Worm (Caenorhabditis elegans): Measurements from ENCODE around the gene fmo-1.

The fmo-1 gene

DNA sequence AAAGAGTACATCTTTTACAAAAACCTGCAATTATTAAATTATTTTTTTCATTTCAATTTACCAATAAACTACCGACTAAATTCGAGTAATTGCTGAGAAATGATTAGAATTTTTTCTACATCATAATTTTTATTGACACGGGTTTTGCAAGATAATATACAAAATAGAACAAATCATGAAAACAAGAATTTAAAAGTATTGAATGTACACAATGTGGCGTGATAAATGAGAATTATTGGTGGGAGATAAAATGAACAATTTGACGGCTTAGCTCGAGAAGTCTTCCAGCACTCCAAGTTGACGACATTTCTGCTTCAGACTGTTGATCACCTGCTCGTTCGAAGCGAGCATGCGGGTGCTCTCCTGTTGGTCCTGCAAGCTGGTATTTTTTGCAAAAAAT is 33.5 kb downstream of the fmo-1 start, which contains the start of gene R102.4:
R102.4 (minus strand) TSS at position 101 of the 400 bp plus-strand sequence.
- TF ChIP-seq let-607 (tag; optimal IDR thresholded peaks at IDR 0.05) (no peak), akir-1 (GFP tag; optimal IDR thresholded peaks at IDR 0.05) (no peak), B0035.1 (tag; optimal IDR thresholded peaks at IDR 0.05) (no peak), nfya-1 (tag; optimal IDR thresholded peaks at IDR 0.05; ENCODE audit: borderline replicate concordance, insufficient read depth) (no peak), repo-1 (tag; optimal IDR thresholded peaks at IDR 0.05) (no peak), unc-62 (GFP tag; optimal IDR thresholded peaks at IDR 0.05) (no peak), madf-10 (tag; optimal IDR thresholded peaks at IDR 0.05) (no peak), him-1 (tag; optimal IDR thresholded peaks at IDR 0.05) (no peak), F57C9.4 (tag; optimal IDR thresholded peaks at IDR 0.05) (no peak)

DNA sequence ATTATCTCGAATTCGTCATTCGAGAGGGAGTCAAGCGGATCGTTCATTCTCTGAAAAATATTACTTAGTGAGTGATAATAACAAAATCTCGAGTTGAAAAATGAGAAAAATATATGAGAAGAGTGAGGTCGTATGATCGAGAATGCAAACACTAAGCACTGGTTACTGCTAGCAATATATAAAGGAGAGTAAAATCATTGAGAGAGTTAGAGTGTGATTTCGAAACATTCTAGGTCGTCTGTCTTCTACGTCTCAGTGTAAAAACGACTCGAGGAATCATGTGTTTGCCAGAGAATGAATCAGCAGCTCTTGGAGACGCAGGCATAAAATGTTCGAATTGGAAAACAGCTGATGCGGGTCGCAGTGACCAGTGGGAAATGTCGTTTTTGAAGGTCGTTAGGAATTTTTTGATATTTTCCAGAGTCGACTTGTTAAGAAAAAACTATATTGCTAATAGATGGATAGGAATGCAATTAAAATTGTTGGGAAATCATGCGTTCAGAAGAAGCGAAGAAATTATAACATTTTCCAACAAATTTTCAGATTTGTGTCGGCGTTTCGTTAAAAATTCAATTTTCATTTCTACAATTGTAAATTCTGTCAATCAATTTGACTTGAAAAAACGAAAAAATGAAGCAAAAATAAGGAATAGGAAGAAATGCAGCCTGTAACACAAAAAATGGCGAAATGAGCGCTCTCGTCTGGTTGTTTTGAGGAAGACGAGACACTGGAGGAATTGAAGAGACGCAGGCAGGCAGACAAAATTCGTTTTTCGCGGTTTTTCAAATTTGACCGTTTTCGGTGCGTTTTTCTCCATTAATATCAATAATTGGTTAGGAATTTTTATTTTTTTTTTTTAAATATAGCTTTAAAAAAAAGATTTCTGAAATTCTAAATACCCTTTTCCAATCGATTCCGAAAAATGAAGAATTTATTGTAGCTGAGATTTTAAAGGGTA is 35.6 kb downstream of the fmo-1 start, which contains the start of gene allo-1:
allo-1 (minus strand) TSS at position 51 of the 958 bp plus-strand sequence.
- no peak for TF ChIP-seq Y67H2A.10 (GFP tag; conservative IDR thresholded peaks at IDR 0.05)
- no peak for TF ChIP-seq aptf-3 (GFP tag; IDR thresholded peaks at IDR 0.05)
- no peak for TF ChIP-seq lsy-27 (tag; optimal IDR thresholded peaks at IDR 0.05; ENCODE audit: borderline replicate concordance, insufficient read depth)
- no peak for TF ChIP-seq F52B5.7 (tag; optimal IDR thresholded peaks at IDR 0.05)
- TF ChIP-seq aptf-2 (GFP tag; conservative IDR thresholded peaks at IDR 0.05) = no peak
- TF ChIP-seq attf-6 (GFP tag; IDR thresholded peaks at IDR 0.05) = no peak
- peak; percentile 54 for TF ChIP-seq somi-1 (GFP tag; optimal IDR thresholded peaks at IDR 0.05)
- no peak for TF ChIP-seq Y56A3A.18 (GFP tag; IDR thresholded peaks at IDR 0.05)
- no peak for TF ChIP-seq atf-7 (tag; optimal IDR thresholded peaks at IDR 0.05)
- no peak for TF ChIP-seq B0261.1 (tag; optimal IDR thresholded peaks at IDR 0.05)
- TF ChIP-seq snpc-1.1 (tag; optimal IDR thresholded peaks at IDR 0.05; ENCODE audit: insufficient read depth) = no peak
- no peak for TF ChIP-seq bed-1 (GFP tag; IDR thresholded peaks at IDR 0.05)
- TF ChIP-seq ztf-6 (GFP tag; IDR thresholded peaks at IDR 0.05) = no peak
- no peak for TF ChIP-seq Y53G8AR.9 (GFP tag; conservative IDR thresholded peaks at IDR 0.05)
- TF ChIP-seq K12H6.12 (tag; optimal IDR thresholded peaks at IDR 0.05) = peak; percentile 10
- no peak for TF ChIP-seq hlh-12 (tag; optimal IDR thresholded peaks at IDR 0.05)
- no peak for TF ChIP-seq let-526 (GFP tag; IDR thresholded peaks at IDR 0.05)
- TF ChIP-seq rcor-1 (GFP tag; IDR thresholded peaks at IDR 0.05) = no peak
- no peak for TF ChIP-seq hrde-1 (tag; optimal IDR thresholded peaks at IDR 0.05; ENCODE audit: borderline replicate concordance)
- TF ChIP-seq cebp-1 (GFP tag; IDR thresholded peaks at IDR 0.05) = peak; percentile 97
- peak; percentile 98 for TF ChIP-seq cebp-1 (tag; optimal IDR thresholded peaks at IDR 0.05)
- TF ChIP-seq ekl-4 (GFP tag; IDR thresholded peaks at IDR 0.05) = peak; percentile 42; the same call in 1 of the 2 replicates
- TF ChIP-seq xnd-1 (tag; optimal IDR thresholded peaks at IDR 0.05) = no peak
- TF ChIP-seq hsf-1 (GFP tag; IDR thresholded peaks at IDR 0.05) = no peak
- TF ChIP-seq sea-2 (GFP tag; IDR thresholded peaks at IDR 0.05) = no peak
- TF ChIP-seq attf-5 (GFP tag; optimal IDR thresholded peaks at IDR 0.05) = peak; percentile 90
- no peak for TF ChIP-seq lag-1 (GFP tag; IDR thresholded peaks at IDR 0.05)
- no peak for TF ChIP-seq C17E4.6 (GFP tag; IDR thresholded peaks at IDR 0.05)
- peak; percentile 4 for TF ChIP-seq pha-4 (tag; optimal IDR thresholded peaks at IDR 0.05)
- TF ChIP-seq mel-28 (tag; optimal IDR thresholded peaks at IDR 0.05; ENCODE audit: borderline replicate concordance) = no peak
- no peak for TF ChIP-seq nhr-120 (GFP tag; IDR thresholded peaks at IDR 0.05)
- peak; percentile 28; the same call in 1 of the 2 replicates for TF ChIP-seq dox-1 (GFP tag; IDR thresholded peaks at IDR 0.05)
- TF ChIP-seq ceh-40 (GFP tag; IDR thresholded peaks at IDR 0.05) = no peak
- TF ChIP-seq ZK185.1 (tag; optimal IDR thresholded peaks at IDR 0.05; ENCODE audit: poor library complexity, severe bottlenecking) = peak; percentile 51
- peak; percentile 36 for TF ChIP-seq dpl-1 (GFP tag; optimal IDR thresholded peaks at IDR 0.05)
- TF ChIP-seq gei-17 (GFP tag; optimal IDR thresholded peaks at IDR 0.05) = no peak
